Fruit fly (Drosophila melanogaster) whole organism, wandering third instar larva: ENCODE measurements around the gene RapGAP1.

Source experiments
- Abd-B ChIP-seq: fragments of >200 bp; optimal IDR thresholded peaks from 2 replicates; lab custom pipeline; 2017; ENCODE audit warnings: missing biosample characterization, missing genetic modification characterization
- CG32264 ChIP-seq: fragments of 200-800 bp; sonication (Bioruptor generic); optimal IDR thresholded peaks from 2 replicates; lab custom pipeline; 2016; ENCODE audit warnings: missing biosample characterization, missing genetic modification characterization
- CG9705 ChIP-seq: fragments of 200-800 bp; sonication (Bioruptor generic); optimal IDR thresholded peaks from 2 replicates; lab custom pipeline; 2018; ENCODE audit warnings: missing biosample characterization, mild to moderate bottlenecking, missing genetic modification characterization
- CrebA ChIP-seq: fragments of 200-800 bp; sonication (Bioruptor generic); optimal IDR thresholded peaks from 2 replicates; lab custom pipeline; 2016; ENCODE audit warnings: missing biosample characterization, mild to moderate bottlenecking, missing genetic modification characterization, borderline replicate concordance
- Dif ChIP-seq: fragments of 200-275, 200-300 bp; sonication (Bioruptor generic); optimal IDR thresholded peaks from 2 replicates; lab custom pipeline; 2018; ENCODE audit warnings: missing biosample characterization, missing genetic modification characterization; ENCODE audit not compliant: partially characterized antibody
- GATAd ChIP-seq: sonication (Bioruptor generic); optimal IDR thresholded peaks from 2 replicates; lab custom pipeline; 2016; ENCODE audit warnings: missing biosample characterization, missing genetic modification characterization
- HLH106 ChIP-seq: fragments of 200-800 bp; optimal IDR thresholded peaks from 3 replicates; lab custom pipeline; 2019; ENCODE audit warnings: missing biosample characterization, mild to moderate bottlenecking, missing genetic modification characterization, moderate library complexity
- Hnf4 ChIP-seq: fragments of 200-800 bp; sonication (Bioruptor generic); optimal IDR thresholded peaks from 2 replicates; lab custom pipeline; 2016; ENCODE audit warnings: missing biosample characterization, mild to moderate bottlenecking, missing genetic modification characterization
- Hr78 ChIP-seq: fragments of >200 bp; optimal IDR thresholded peaks from 2 replicates; lab custom pipeline; 2017; ENCODE audit warnings: missing biosample characterization, missing genetic modification characterization
- Hr83 ChIP-seq: fragments of 200-300 bp; sonication (Bioruptor generic); optimal IDR thresholded peaks from 2 replicates; lab custom pipeline; 2016; ENCODE audit warnings: missing biosample characterization, mild to moderate bottlenecking, missing genetic modification characterization, moderate library complexity; ENCODE audit not compliant: poor library complexity, severe bottlenecking
- Jra ChIP-seq: sonication (Bioruptor generic); optimal IDR thresholded peaks from 2 replicates; lab custom pipeline; 2016; ENCODE audit warnings: missing biosample characterization, missing genetic modification characterization
- Mio ChIP-seq: sonication (Bioruptor generic); optimal IDR thresholded peaks from 2 replicates; lab custom pipeline; 2016; ENCODE audit warnings: missing biosample characterization, missing genetic modification characterization
- Myc ChIP-seq: fragments of >200 bp; optimal IDR thresholded peaks from 2 replicates; lab custom pipeline; 2017
- OdsH ChIP-seq: fragments of 200-800 bp; sonication (Bioruptor generic); optimal IDR thresholded peaks from 2 replicates; lab custom pipeline; 2016; ENCODE audit warnings: missing biosample characterization, mild to moderate bottlenecking, missing genetic modification characterization
- Rel ChIP-seq, 2 experiments: fragments of 200-800 bp; sonication (Bioruptor generic) in 1 of 2; optimal IDR thresholded peaks; 2 replicates in 1 of 2; 3 replicates in 1 of 2; lab custom pipeline; 2016 to 2019; ENCODE audit warnings: mild to moderate bottlenecking in 2 of 2, missing biosample characterization in 2 of 2, missing genetic modification characterization in 2 of 2, moderate library complexity in 1 of 2
- Sp1 ChIP-seq: fragments of 200-800 bp; sonication (Bioruptor generic); optimal IDR thresholded peaks from 3 replicates; lab custom pipeline; 2019; ENCODE audit warnings: missing biosample characterization, mild to moderate bottlenecking, missing genetic modification characterization, moderate library complexity
- Vsx2 ChIP-seq: fragments of 200-300, 225-300 bp; sonication (Bioruptor generic); optimal IDR thresholded peaks from 2 replicates; lab custom pipeline; 2018; ENCODE audit warnings: missing biosample characterization, missing genetic modification characterization; ENCODE audit not compliant: partially characterized antibody
- br ChIP-seq: fragments of 200-800 bp; sonication (Bioruptor generic); optimal IDR thresholded peaks from 2 replicates; lab custom pipeline; 2016; ENCODE audit warnings: missing biosample characterization, missing genetic modification characterization
- brk ChIP-seq: fragments of 200-800 bp; sonication (Bioruptor generic); optimal IDR thresholded peaks from 2 replicates; lab custom pipeline; 2016; ENCODE audit warnings: missing biosample characterization, mild to moderate bottlenecking, missing genetic modification characterization
- dl ChIP-seq, 2 experiments: fragments of 175-275, 200-275 bp in 1 of 2; fragments of 200-275 bp in 1 of 2; sonication (Bioruptor generic); optimal IDR thresholded peaks; lab custom pipeline; 2018; ENCODE audit warnings: mild to moderate bottlenecking in 2 of 2, missing biosample characterization in 2 of 2, missing genetic modification characterization in 2 of 2, moderate library complexity in 2 of 2; ENCODE audit not compliant: partially characterized antibody in 2 of 2, insufficient read depth in 1 of 2
- dmrt93B ChIP-seq: fragments of 200-800 bp; sonication (Bioruptor generic); optimal IDR thresholded peaks from 2 replicates; lab custom pipeline; 2018; ENCODE audit warnings: missing biosample characterization, mild to moderate bottlenecking, missing genetic modification characterization
- ey ChIP-seq: fragments of 200-800 bp; sonication (Bioruptor generic); optimal IDR thresholded peaks from 2 replicates; lab custom pipeline; 2016; ENCODE audit warnings: missing biosample characterization, missing genetic modification characterization
- foxo ChIP-seq, 2 experiments: fragments of 200-800 bp; sonication (Bioruptor generic); optimal IDR thresholded peaks; 2 replicates in 1 of 2; 3 replicates in 1 of 2; lab custom pipeline; 2016 to 2017; ENCODE audit warnings: missing biosample characterization in 2 of 2, missing genetic modification characterization in 2 of 2
- fru ChIP-seq: fragments of 200-800 bp; sonication (Bioruptor generic); optimal IDR thresholded peaks from 3 replicates; lab custom pipeline; 2016; ENCODE audit warnings: missing biosample characterization, mild to moderate bottlenecking, missing genetic modification characterization
- h ChIP-seq: fragments of 200-800 bp; sonication (Bioruptor generic); optimal IDR thresholded peaks from 3 replicates; lab custom pipeline; 2016; ENCODE audit warnings: missing biosample characterization, mild to moderate bottlenecking, missing genetic modification characterization
- jim ChIP-seq: fragments of 175-275, 200-325 bp; sonication (Bioruptor generic); optimal IDR thresholded peaks from 2 replicates; lab custom pipeline; 2016; ENCODE audit warnings: missing biosample characterization, mild to moderate bottlenecking, missing genetic modification characterization
- lola ChIP-seq: fragments of >200 bp; optimal IDR thresholded peaks from 2 replicates; lab custom pipeline; 2017; ENCODE audit warnings: missing biosample characterization, missing genetic modification characterization
- psq ChIP-seq: fragments of 200-800 bp; sonication (Bioruptor generic); optimal IDR thresholded peaks from 3 replicates; lab custom pipeline; 2017; ENCODE audit warnings: missing biosample characterization, mild to moderate bottlenecking, missing genetic modification characterization, moderate library complexity
- rgr ChIP-seq: fragments of 200-800 bp; sonication (Bioruptor generic); optimal IDR thresholded peaks from 3 replicates; lab custom pipeline; 2016; ENCODE audit warnings: missing biosample characterization, mild to moderate bottlenecking, missing genetic modification characterization
- sage ChIP-seq: fragments of 200-800 bp; sonication (Bioruptor generic); optimal IDR thresholded peaks from 2 replicates; lab custom pipeline; 2016; ENCODE audit warnings: missing biosample characterization, mild to moderate bottlenecking, missing genetic modification characterization
- sv ChIP-seq: fragments of 200-800 bp; sonication (Bioruptor generic); optimal IDR thresholded peaks from 3 replicates; lab custom pipeline; 2016; ENCODE audit warnings: missing biosample characterization, missing genetic modification characterization
- tai ChIP-seq: sonication (Bioruptor generic); optimal IDR thresholded peaks from 2 replicates; lab custom pipeline; 2016; ENCODE audit warnings: missing biosample characterization, missing genetic modification characterization
- woc ChIP-seq: sonication (Bioruptor generic); optimal IDR thresholded peaks from 2 replicates; lab custom pipeline; 2016; ENCODE audit warnings: missing biosample characterization, mild to moderate bottlenecking, missing genetic modification characterization

RapGAP1 gene

dm6 chr2L:7494341-7495293 is 84.2 kb downstream of the RapGAP1 start:
- TF ChIP-seq h (GFP tag; lab: Kevin White, UChicago): peak; percentile 3
- no peak for TF ChIP-seq ey (GFP tag; lab: Kevin White, UChicago)
- peak; percentile 10 for TF ChIP-seq fru (GFP tag; lab: Kevin White, UChicago)
- TF ChIP-seq sv: peak; percentile 25
- no peak for TF ChIP-seq Rel (GFP tag; optimal IDR thresholded peaks at IDR 0.05; lab: Kevin White, UChicago)
- TF ChIP-seq Rel (tag; optimal IDR thresholded peaks at IDR 0.05; lab: Kevin White, UChicago): no peak
- TF ChIP-seq tai (GFP tag; lab: Kevin White, UChicago): peak; percentile 42
- no peak for TF ChIP-seq br (GFP tag; lab: Kevin White, UChicago)
- TF ChIP-seq foxo (GFP tag; optimal IDR thresholded peaks at IDR 0.05; lab: Kevin White, UChicago): peak in 1 of 2 experiments; percentile 6

- no peak for TF ChIP-seq dl (GFP tag; optimal IDR thresholded peaks at IDR 0.05; lab: Kevin White, UChicago; ENCODE audit: insufficient read depth in 1 of 2, partially characterized antibody in 2 of 2)
- peak; percentile 3 for TF ChIP-seq jim (GFP tag; lab: Kevin White, UChicago)
- TF ChIP-seq Hr83 (GFP tag; lab: Kevin White, UChicago): peak; percentile 46
- TF ChIP-seq Dif (GFP tag; lab: Kevin White, UChicago): no peak
- peak; percentile 1 for TF ChIP-seq h (GFP tag; lab: Kevin White, UChicago)
- TF ChIP-seq rgr (GFP tag; lab: Kevin White, UChicago): peak; percentile 3
- TF ChIP-seq sage (GFP tag; lab: Kevin White, UChicago): no peak
- TF ChIP-seq tai (GFP tag; lab: Kevin White, UChicago): peak; percentile 2
- TF ChIP-seq foxo (GFP tag; optimal IDR thresholded peaks at IDR 0.05; lab: Kevin White, UChicago): no peak
- no peak for TF ChIP-seq Abd-B (GFP tag; lab: Kevin White, UChicago)
- no peak for TF ChIP-seq dmrt93B (GFP tag; lab: Kevin White, UChicago)
- peak; percentile 25 for TF ChIP-seq Hnf4 (GFP tag; lab: Kevin White, UChicago)
- no peak for TF ChIP-seq HLH106 (tag; lab: Kevin White, UChicago)
- TF ChIP-seq fru (GFP tag; lab: Kevin White, UChicago): no peak
- no peak for TF ChIP-seq sv
- TF ChIP-seq lola (GFP tag; lab: Kevin White, UChicago): no peak
- no peak for TF ChIP-seq Vsx2 (GFP tag; lab: Kevin White, UChicago)
- no peak for TF ChIP-seq brk (GFP tag; lab: Kevin White, UChicago)
- TF ChIP-seq Mio (GFP tag; lab: Kevin White, UChicago): no peak
- no peak for TF ChIP-seq CG9705
- no peak for TF ChIP-seq woc (GFP tag; lab: Kevin White, UChicago)
- no peak for TF ChIP-seq Myc (lab: Kevin White, UChicago)
- TF ChIP-seq br (GFP tag; lab: Kevin White, UChicago): no peak
- TF ChIP-seq ey (GFP tag; lab: Kevin White, UChicago): no peak
- no peak for TF ChIP-seq Sp1
- TF ChIP-seq, all 38 proteins: peak for 6
These were observed 85.3 kb downstream of the RapGAP1 start for dm6 chr2L:7493444-7493843.

- TF ChIP-seq tai (GFP tag; lab: Kevin White, UChicago): no peak
- TF ChIP-seq GATAd (GFP tag; lab: Kevin White, UChicago): no peak
- TF ChIP-seq br (GFP tag; lab: Kevin White, UChicago): no peak
- TF ChIP-seq Hr78 (GFP tag; lab: Kevin White, UChicago): no peak
- TF ChIP-seq sage (GFP tag; lab: Kevin White, UChicago): no peak
- TF ChIP-seq Jra (GFP tag; lab: Kevin White, UChicago): no peak
- no peak for TF ChIP-seq Myc (lab: Kevin White, UChicago)
- TF ChIP-seq Abd-B (GFP tag; lab: Kevin White, UChicago): no peak
- no peak for TF ChIP-seq jim (GFP tag; lab: Kevin White, UChicago)
- TF ChIP-seq Dif (GFP tag; lab: Kevin White, UChicago): no peak
- no peak for TF ChIP-seq CrebA
- TF ChIP-seq psq: no peak
- no peak for TF ChIP-seq foxo (GFP tag; optimal IDR thresholded peaks at IDR 0.05; lab: Kevin White, UChicago)
- no peak for TF ChIP-seq CG32264 (GFP tag; lab: Kevin White, UChicago)
- TF ChIP-seq Hnf4 (GFP tag; lab: Kevin White, UChicago): no peak
- TF ChIP-seq Sp1: no peak
- TF ChIP-seq OdsH (GFP tag; lab: Kevin White, UChicago): no peak
These were observed 86.3 kb downstream of the RapGAP1 start for dm6 chr2L:7492508-7492907.
